Worm (Caenorhabditis elegans): ENCODE measurements around the gene srz-11.

srz-11 gene

DNA sequence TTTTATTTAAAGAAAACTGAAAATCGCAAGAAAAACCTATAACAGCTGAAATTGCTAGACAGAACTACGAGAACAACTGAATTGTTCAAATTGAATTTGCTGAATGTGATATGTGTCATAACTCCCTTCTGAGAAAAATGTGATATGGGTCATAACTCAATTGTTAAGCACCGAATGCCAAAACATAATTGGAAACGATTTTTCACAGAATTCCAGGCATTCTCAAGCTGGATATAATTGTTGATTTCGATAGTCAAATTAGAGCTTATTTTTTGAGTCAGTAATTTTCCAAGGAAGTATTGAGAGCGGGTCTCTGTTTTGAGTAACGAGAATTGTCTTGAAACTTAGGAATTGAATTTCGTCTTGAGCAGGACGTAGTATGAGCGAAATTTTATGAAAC is 19.0 kb downstream of the srz-11 start (continued):
- TF ChIP-seq Y53F4B.3 (GFP tag; IDR thresholded peaks at IDR 0.05) = no peak
- TF ChIP-seq attf-6 (GFP tag; IDR thresholded peaks at IDR 0.05) = no peak
- no peak for TF ChIP-seq repo-1 (tag; optimal IDR thresholded peaks at IDR 0.05)
- no peak for TF ChIP-seq aptf-3 (GFP tag; IDR thresholded peaks at IDR 0.05)
- no peak for TF ChIP-seq egl-18 (GFP tag; IDR thresholded peaks at IDR 0.05)
- no peak for TF ChIP-seq nfyb-1 (GFP tag; IDR thresholded peaks at IDR 0.05)

DNA sequence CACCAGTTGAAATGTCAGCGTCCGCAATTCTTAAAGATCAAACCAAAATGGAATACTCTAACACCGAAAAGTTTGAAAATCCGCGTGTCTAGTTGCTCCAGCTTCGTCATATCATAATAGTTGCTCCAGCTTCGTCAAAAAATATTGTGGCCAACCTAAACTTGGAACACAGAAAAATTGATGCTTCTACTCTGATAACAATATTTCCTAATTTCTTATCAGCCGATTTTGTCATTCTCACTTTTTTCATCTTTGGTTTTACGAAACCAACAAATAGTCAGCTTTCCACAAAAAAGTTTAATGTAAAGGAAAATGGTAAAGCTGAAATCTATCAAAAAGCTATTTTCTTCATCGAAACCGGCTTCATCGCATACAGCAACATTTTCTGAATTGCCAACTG is 19.5 kb downstream of the srz-11 start, which contains the start of gene fbxa-84:
TSS of gene fbxa-84 (plus strand) at position 34 of the 400 bp plus-strand sequence.
- TF ChIP-seq nhr-80 (tag; optimal IDR thresholded peaks at IDR 0.05) (peak; percentile 50), F23B12.7 (tag; optimal IDR thresholded peaks at IDR 0.05; ENCODE audit: insufficient read depth) (no peak), dox-1 (GFP tag; IDR thresholded peaks at IDR 0.05) (no peak)

DNA sequence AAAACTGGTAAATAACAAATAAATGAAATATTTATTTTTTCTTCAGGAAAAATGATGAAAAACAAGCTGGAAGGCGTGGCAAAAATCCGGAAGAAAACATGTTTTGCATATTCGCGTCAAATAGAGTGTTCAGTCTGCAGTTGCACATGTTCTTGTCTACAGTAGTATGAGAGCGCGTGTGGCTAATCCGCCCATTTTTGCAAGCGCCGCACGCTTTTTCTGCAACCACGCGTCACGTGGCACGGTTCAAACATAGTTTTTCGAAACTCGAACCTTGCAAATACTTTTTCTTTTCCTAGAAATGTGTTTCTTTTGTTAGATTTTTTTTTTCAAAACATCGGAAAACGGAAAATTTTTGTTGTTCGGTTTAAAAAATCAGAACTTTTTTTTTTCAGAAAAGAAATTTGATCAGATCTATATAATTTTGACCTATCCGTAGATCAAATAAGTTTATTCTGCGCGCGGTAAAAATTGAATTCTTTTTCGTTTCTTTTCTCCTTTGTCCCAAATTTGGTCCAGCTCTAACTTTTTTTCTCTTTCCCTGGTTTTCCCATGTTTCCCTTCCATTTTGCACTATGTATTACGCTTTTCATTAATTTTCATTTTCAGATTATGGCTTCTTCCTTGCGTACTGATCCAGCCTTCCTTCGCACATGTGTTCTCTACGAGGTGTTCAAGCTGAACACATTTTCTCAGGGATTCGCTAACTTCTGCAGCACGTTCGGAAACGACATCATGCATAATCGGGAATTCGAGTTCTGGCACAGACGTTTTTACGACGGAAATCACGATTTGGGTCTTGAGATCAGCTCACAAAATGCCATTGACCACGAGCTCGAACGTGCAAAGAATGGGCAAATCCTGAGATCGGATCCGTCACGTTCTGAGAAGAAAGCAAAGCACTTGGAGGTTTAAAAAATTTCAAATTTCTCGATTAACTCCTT is 21.5 kb downstream of the srz-11 start, which contains the start of gene Y75B12B.1:
TSS of gene Y75B12B.1 (plus strand) at position 603 of the 944 bp plus-strand sequence.
- peak; percentile 9; the same call in 1 of the 2 replicates for TF ChIP-seq hmg-1.2 (GFP tag; IDR thresholded peaks at IDR 0.05)
- peak; percentile 67 for TF ChIP-seq F33H1.4 (GFP tag; IDR thresholded peaks at IDR 0.05)
- peak; percentile 66 for TF ChIP-seq snpc-3.4 (tag; optimal IDR thresholded peaks at IDR 0.05)
- TF ChIP-seq athp-1 (tag; optimal IDR thresholded peaks at IDR 0.05) = peak; percentile 94
- TF ChIP-seq mcd-1 (GFP tag; IDR thresholded peaks at IDR 0.05) = peak; percentile 78
- TF ChIP-seq dpl-1 (GFP tag; optimal IDR thresholded peaks at IDR 0.05) = peak; percentile 67
- TF ChIP-seq madf-6 (GFP tag; IDR thresholded peaks at IDR 0.05) = peak; percentile 94
- no peak for TF ChIP-seq rpc-1 (optimal IDR thresholded peaks at IDR 0.05)
- peak; percentile 10 for TF ChIP-seq rpc-1 (tag; optimal IDR thresholded peaks at IDR 0.05)
- no peak for TF ChIP-seq ceh-58 (GFP tag; IDR thresholded peaks at IDR 0.05)
- TF ChIP-seq B0261.1 (tag; optimal IDR thresholded peaks at IDR 0.05) = peak; percentile 20
- no peak for TF ChIP-seq snpc-4 (GFP tag; optimal IDR thresholded peaks at IDR 0.05)
- peak in 1 of 4 experiments; percentile 25 for TF ChIP-seq snpc-4 (tag; optimal IDR thresholded peaks at IDR 0.05)
- TF ChIP-seq bed-1 (GFP tag; IDR thresholded peaks at IDR 0.05) = no peak
- peak in 1 of 2 experiments; percentile 29 for TF ChIP-seq rec-8 (tag; optimal IDR thresholded peaks at IDR 0.05)
- no peak for TF ChIP-seq pha-4 (tag; optimal IDR thresholded peaks at IDR 0.05)
- peak; percentile 79 for TF ChIP-seq ceh-100 (GFP tag; IDR thresholded peaks at IDR 0.05)
- peak; percentile 91 for TF ChIP-seq efl-1 (GFP tag; optimal IDR thresholded peaks at IDR 0.05)
- peak; percentile 34 for TF ChIP-seq snpc-1.3 (tag; optimal IDR thresholded peaks at IDR 0.05; ENCODE audit: insufficient read depth)
- peak; percentile 84 for TF ChIP-seq B0336.3 (GFP tag; IDR thresholded peaks at IDR 0.05)
- TF ChIP-seq egl-18 (GFP tag; IDR thresholded peaks at IDR 0.05) = no peak
- 0 out of 2 replicates have a peak, but pooled peaks have one; percentile 24 for TF ChIP-seq madf-3 (GFP tag; IDR thresholded peaks at IDR 0.05)
- peak; percentile 46 for TF ChIP-seq rcor-1 (GFP tag; IDR thresholded peaks at IDR 0.05)
- TF ChIP-seq mel-28 (tag; optimal IDR thresholded peaks at IDR 0.05; ENCODE audit: borderline replicate concordance) = no peak
- TF ChIP-seq hsf-1 (GFP tag; IDR thresholded peaks at IDR 0.05) = peak; percentile 84
- TF ChIP-seq D2030.7 (GFP tag; IDR thresholded peaks at IDR 0.05) = peak; percentile 89
- peak; percentile 2 for TF ChIP-seq unc-130 (GFP tag; optimal IDR thresholded peaks at IDR 0.05)
- TF ChIP-seq ekl-4 (GFP tag; IDR thresholded peaks at IDR 0.05) = 0 out of 2 replicates have a peak, but pooled peaks have one; percentile 52
- TF ChIP-seq nhr-120 (GFP tag; IDR thresholded peaks at IDR 0.05) = no peak
- peak; percentile 66 for TF ChIP-seq madf-8 (GFP tag; conservative IDR thresholded peaks at IDR 0.05)
- TF ChIP-seq snpc-1.1 (tag; optimal IDR thresholded peaks at IDR 0.05; ENCODE audit: insufficient read depth) = peak; percentile 33
- peak; percentile 61 for TF ChIP-seq tbp1 (GFP tag; optimal IDR thresholded peaks at IDR 0.05)
- no peak for TF ChIP-seq F52B5.7 (tag; optimal IDR thresholded peaks at IDR 0.05)
- TF ChIP-seq him-1 (tag; optimal IDR thresholded peaks at IDR 0.05) = peak; percentile 85
- 0 out of 2 replicates have a peak, but pooled peaks have one; percentile 57 for TF ChIP-seq ztf-28 (GFP tag; IDR thresholded peaks at IDR 0.05)
